Worm (Caenorhabditis elegans): ENCODE results near the gene ocr-4.

The ocr-4 gene

ce11 chrIV:7313962-7314361 lies 18.6 kb downstream of the ocr-4 start (continued):
- no peak for TF ChIP-seq nhr-21 (tag; optimal IDR thresholded peaks at IDR 0.05)
- TF ChIP-seq egl-27 (tag; optimal IDR thresholded peaks at IDR 0.05), result no peak
- TF ChIP-seq ztf-1 (GFP tag; conservative IDR thresholded peaks at IDR 0.05), result no peak
- no peak for TF ChIP-seq nhr-6 (tag; optimal IDR thresholded peaks at IDR 0.05)
- peak; percentile 84 for TF ChIP-seq unc-55 (GFP tag; optimal IDR thresholded peaks at IDR 0.05)
- TF ChIP-seq lin-11 (tag; optimal IDR thresholded peaks at IDR 0.05), result peak; percentile 61
- TF ChIP-seq ztf-4 (tag; optimal IDR thresholded peaks at IDR 0.05), result no peak
- peak; percentile 30 for TF ChIP-seq sma-9 (GFP tag; optimal IDR thresholded peaks at IDR 0.05)
- no peak for TF ChIP-seq sma-9 (tag; optimal IDR thresholded peaks at IDR 0.05)
- no peak for TF ChIP-seq ceh-82 (tag; optimal IDR thresholded peaks at IDR 0.05)
- TF ChIP-seq nhr-129 (tag; optimal IDR thresholded peaks at IDR 0.05), result peak; percentile 35
- peak; percentile 64 for TF ChIP-seq gmeb-1 (tag; optimal IDR thresholded peaks at IDR 0.05)
- peak; percentile 0 to 83 for TF ChIP-seq lsy-2 (tag; optimal IDR thresholded peaks at IDR 0.05)

ce11 chrIV:7313397-7313910 lies 19.1 kb downstream of the ocr-4 start, which contains the start of gene rps-8:
Gene rps-8 (minus strand): TSS chrIV:7313860.
- TF ChIP-seq fos-1 (tag; optimal IDR thresholded peaks at IDR 0.05), result no peak
- TF ChIP-seq peb-1 (tag; optimal IDR thresholded peaks at IDR 0.05), result no peak
- no peak for TF ChIP-seq mab-5 (tag; optimal IDR thresholded peaks at IDR 0.05)
- no peak for TF ChIP-seq unc-55 (GFP tag; optimal IDR thresholded peaks at IDR 0.05)
- TF ChIP-seq elt-1 (tag; optimal IDR thresholded peaks at IDR 0.05), result no peak

- TF ChIP-seq nhr-25 (tag; optimal IDR thresholded peaks at IDR 0.05) (no peak), nhr-129 (tag; optimal IDR thresholded peaks at IDR 0.05) (no peak), nhr-10 (tag; optimal IDR thresholded peaks at IDR 0.05) (no peak), lsy-2 (tag; optimal IDR thresholded peaks at IDR 0.05) (no peak), elt-3 (tag; optimal IDR thresholded peaks at IDR 0.05) (no peak), ztf-4 (tag; optimal IDR thresholded peaks at IDR 0.05) (no peak), unc-39 (tag; optimal IDR thresholded peaks at IDR 0.05) (no peak), ZK546.5 (tag; optimal IDR thresholded peaks at IDR 0.05) (no peak), egl-27 (tag; optimal IDR thresholded peaks at IDR 0.05) (no peak), gmeb-1 (tag; optimal IDR thresholded peaks at IDR 0.05) (no peak), snpc-4 (tag; optimal IDR thresholded peaks at IDR 0.05) (no peak)
These were observed 19.9 kb downstream of the ocr-4 start for ce11 chrIV:7312620-7313194.

- TF ChIP-seq nhr-129 (tag; optimal IDR thresholded peaks at IDR 0.05), result no peak
- TF ChIP-seq unc-55 (GFP tag; optimal IDR thresholded peaks at IDR 0.05), result no peak
- no peak for TF ChIP-seq F13H6.1 (tag; optimal IDR thresholded peaks at IDR 0.05)
- no peak for TF ChIP-seq lin-13 (GFP tag; optimal IDR thresholded peaks at IDR 0.05)
- TF ChIP-seq gmeb-1 (tag; optimal IDR thresholded peaks at IDR 0.05), result no peak
- no peak for TF ChIP-seq Y55F3AM.14 (GFP tag; optimal IDR thresholded peaks at IDR 0.05)
- no peak for TF ChIP-seq unc-62 (GFP tag; optimal IDR thresholded peaks at IDR 0.05)
- TF ChIP-seq snpc-4 (tag; optimal IDR thresholded peaks at IDR 0.05), result no peak
- TF ChIP-seq C34F6.9 (tag; optimal IDR thresholded peaks at IDR 0.05), result no peak
- no peak for TF ChIP-seq egl-27 (tag; optimal IDR thresholded peaks at IDR 0.05)
- no peak for TF ChIP-seq dmd-4 (tag; optimal IDR thresholded peaks at IDR 0.05)
- TF ChIP-seq elt-1 (tag; optimal IDR thresholded peaks at IDR 0.05), result no peak
- TF ChIP-seq nhr-77 (tag; optimal IDR thresholded peaks at IDR 0.05), result no peak
- TF ChIP-seq lin-11 (tag; optimal IDR thresholded peaks at IDR 0.05), result no peak
- TF ChIP-seq sma-9 (GFP tag; optimal IDR thresholded peaks at IDR 0.05), result no peak
- no peak for TF ChIP-seq sma-9 (tag; optimal IDR thresholded peaks at IDR 0.05)
- TF ChIP-seq nhr-11 (tag; optimal IDR thresholded peaks at IDR 0.05), result no peak
- no peak for TF ChIP-seq alr-1 (tag; optimal IDR thresholded peaks at IDR 0.05)
- TF ChIP-seq R02D3.7 (tag; optimal IDR thresholded peaks at IDR 0.05), result no peak
- no peak for TF ChIP-seq mab-5 (tag; optimal IDR thresholded peaks at IDR 0.05)
These were observed 21.8 kb downstream of the ocr-4 start for ce11 chrIV:7310842-7311241.

- TF ChIP-seq ama-1 (optimal IDR thresholded peaks at IDR 0.05) (no peak), ceh-82 (tag; optimal IDR thresholded peaks at IDR 0.05) (no peak), zag-1 (tag; optimal IDR thresholded peaks at IDR 0.05) (no peak), nhr-237 (tag; optimal IDR thresholded peaks at IDR 0.05) (no peak), mbf-1 (tag; optimal IDR thresholded peaks at IDR 0.05) (no peak), alr-1 (tag; optimal IDR thresholded peaks at IDR 0.05) (no peak), Y55F3AM.14 (GFP tag; optimal IDR thresholded peaks at IDR 0.05) (peak; percentile 3)
These were observed 22.2 kb downstream of the ocr-4 start, which contains the start of gene grl-4 for ce11 chrIV:7310410-7310809. Gene grl-4 (minus strand): TSS chrIV:7310760.

Data from whole organism, L2 larva.